Fruit fly (Drosophila melanogaster) whole organism, embryonic: ENCODE measurements around the gene Lcch3.

ENCODE experiments used
- Atf-2 ChIP-seq: fragments of 200-800 bp; sonication (Bioruptor generic); optimal IDR thresholded peaks from 2 replicates; lab custom pipeline; 2016; ENCODE audit warnings: missing biosample characterization, missing genetic modification characterization
- Bteb2 ChIP-seq: fragments of 200-800 bp; sonication (Bioruptor generic); optimal IDR thresholded peaks from 2 replicates; lab custom pipeline; 2016; ENCODE audit warnings: missing biosample characterization, missing genetic modification characterization
- CG10543 ChIP-seq: fragments of 200-800 bp; sonication (Bioruptor generic); optimal IDR thresholded peaks from 3 replicates; lab custom pipeline; 2017; ENCODE audit warnings: missing biosample characterization, mild to moderate bottlenecking, missing genetic modification characterization, moderate library complexity
- CG11560 ChIP-seq: fragments of 200-800 bp; sonication (Bioruptor generic); IDR thresholded peaks from 3 replicates; pipeline ENCODE4 v1.3.6; 2022; ENCODE audit warnings: missing biosample characterization, missing genetic modification characterization
- CG12299 ChIP-seq: fragments of 200-800 bp; sonication (Bioruptor generic); optimal IDR thresholded peaks from 2 replicates; lab custom pipeline; 2018; ENCODE audit warnings: missing biosample characterization, mild to moderate bottlenecking, missing genetic modification characterization
- CG12744 ChIP-seq: fragments of 200-800 bp; sonication (Bioruptor generic); optimal IDR thresholded peaks from 2 replicates; lab custom pipeline; 2016; ENCODE audit warnings: missing biosample characterization, missing genetic modification characterization
- CG13894 ChIP-seq: fragments of 200-800 bp; sonication (Bioruptor generic); optimal IDR thresholded peaks from 3 replicates; lab custom pipeline; 2018; ENCODE audit warnings: missing biosample characterization, mild to moderate bottlenecking, missing genetic modification characterization, moderate library complexity
- CG15601 ChIP-seq: fragments of 200-800 bp; sonication (Bioruptor generic); optimal IDR thresholded peaks from 3 replicates; lab custom pipeline; 2019; ENCODE audit warnings: missing biosample characterization, mild to moderate bottlenecking, missing genetic modification characterization, moderate library complexity
- CG1603 ChIP-seq: fragments of 200-800 bp; sonication (Bioruptor generic); optimal IDR thresholded peaks from 2 replicates; lab custom pipeline; 2019; ENCODE audit warnings: missing biosample characterization, mild to moderate bottlenecking, missing genetic modification characterization, moderate library complexity
- CG17359 ChIP-seq: fragments of 200-800 bp; sonication (Bioruptor generic); optimal IDR thresholded peaks from 3 replicates; lab custom pipeline; 2018; ENCODE audit warnings: missing biosample characterization, mild to moderate bottlenecking, missing genetic modification characterization, moderate library complexity
- CG2202 ChIP-seq: fragments of 200-800 bp; sonication (Bioruptor generic); optimal IDR thresholded peaks from 2 replicates; lab custom pipeline; 2018; ENCODE audit warnings: missing biosample characterization, mild to moderate bottlenecking, missing genetic modification characterization
- CG2712 ChIP-seq: fragments of 200-800 bp; optimal IDR thresholded peaks from 3 replicates; lab custom pipeline; 2019; ENCODE audit warnings: missing biosample characterization, mild to moderate bottlenecking, missing genetic modification characterization, moderate library complexity
- CG30020 ChIP-seq: fragments of 200-800 bp; optimal IDR thresholded peaks from 2 replicates; lab custom pipeline; 2019; ENCODE audit warnings: missing biosample characterization, mild to moderate bottlenecking, missing genetic modification characterization, moderate library complexity
- CG31224 ChIP-seq: fragments of 200-800 bp; sonication (Bioruptor generic); IDR thresholded peaks from 2 replicates; pipeline ENCODE4 v1.3.6; 2022; ENCODE audit warnings: missing biosample characterization, missing genetic modification characterization
- CG32772 ChIP-seq: fragments of 200-800 bp; sonication (Bioruptor generic); IDR thresholded peaks from 2 replicates; pipeline ENCODE4 v1.3.6; 2022; ENCODE audit warnings: missing biosample characterization, missing genetic modification characterization
- CG3726 ChIP-seq: fragments of 200-800 bp; sonication (Bioruptor generic); IDR thresholded peaks from 3 replicates; pipeline ENCODE4, ENCODE4 v1.3.6; 2022; ENCODE audit warnings: missing biosample characterization, missing genetic modification characterization
- CG4404 ChIP-seq: fragments of 200-800 bp; sonication (Bioruptor generic); IDR thresholded peaks from 2 replicates; pipeline ENCODE4 v1.3.6; 2022; ENCODE audit warnings: missing biosample characterization, missing genetic modification characterization
- CG4820 ChIP-seq: fragments of 200-800 bp; sonication (Bioruptor generic); optimal IDR thresholded peaks from 3 replicates; lab custom pipeline; 2016; ENCODE audit warnings: missing biosample characterization, missing genetic modification characterization
- CG6689 ChIP-seq: fragments of 200-800 bp; sonication (Bioruptor generic); IDR thresholded peaks from 2 replicates; pipeline ENCODE4 v1.3.6; 2022; ENCODE audit warnings: missing biosample characterization, missing genetic modification characterization
- CG7357 ChIP-seq: fragments of 200-800 bp; sonication (Bioruptor generic); IDR thresholded peaks from 3 replicates; pipeline ENCODE4 v1.3.6; 2022; ENCODE audit warnings: missing biosample characterization, missing genetic modification characterization
- CG7372 ChIP-seq: fragments of 200-800 bp; sonication (Bioruptor generic); IDR thresholded peaks from 2 replicates; pipeline ENCODE4 v1.3.6; 2022; ENCODE audit warnings: missing biosample characterization, missing genetic modification characterization
- CG8290 ChIP-seq, 3 experiments: fragments of 200-800 bp; sonication (Bioruptor generic); optimal IDR thresholded peaks; 2 replicates each; lab custom pipeline; 2016 to 2019; ENCODE audit warnings: missing biosample characterization in 3 of 3, missing genetic modification characterization in 3 of 3, mild to moderate bottlenecking in 2 of 3, moderate library complexity in 1 of 3
- Dll ChIP-seq: fragments of 200-800 bp; sonication (Bioruptor generic); IDR thresholded peaks from 4 replicates; pipeline ENCODE4 v1.3.6; 2022; ENCODE audit warnings: missing biosample characterization, missing genetic modification characterization; ENCODE audit not compliant: partially characterized antibody
- Gsc ChIP-seq: fragments of 200-800 bp; sonication (Bioruptor generic); IDR thresholded peaks from 2 replicates; pipeline ENCODE4 v1.3.6; 2022; ENCODE audit warnings: missing biosample characterization, missing genetic modification characterization
- Gug ChIP-seq: fragments of 200-800 bp; sonication (Bioruptor generic); IDR thresholded peaks from 4 replicates; pipeline ENCODE4 v1.3.6; 2022; ENCODE audit warnings: missing biosample characterization, missing genetic modification characterization
- H15 ChIP-seq: fragments of 200-800 bp; sonication (Bioruptor generic); IDR thresholded peaks from 3 replicates; pipeline ENCODE4 v1.3.6; 2022; ENCODE audit warnings: missing biosample characterization, missing genetic modification characterization
- HHEX ChIP-seq: fragments of 200-800 bp; sonication (Bioruptor generic); optimal IDR thresholded peaks from 3 replicates; lab custom pipeline; 2017; ENCODE audit warnings: missing biosample characterization, mild to moderate bottlenecking, missing genetic modification characterization, missing genetic modification reagents
- Hey ChIP-seq: fragments of 200-800 bp; sonication (Bioruptor generic); optimal IDR thresholded peaks from 3 replicates; lab custom pipeline; 2018; ENCODE audit warnings: missing biosample characterization, mild to moderate bottlenecking, missing genetic modification characterization
- Hr3 ChIP-seq: fragments of 200-800 bp; sonication (Bioruptor generic); optimal IDR thresholded peaks from 3 replicates; lab custom pipeline; 2016; ENCODE audit warnings: missing biosample characterization, missing genetic modification characterization
- MBD-R2 ChIP-seq: fragments of 200-800 bp; sonication (Bioruptor generic); IDR thresholded peaks from 2 replicates; pipeline ENCODE4 v1.3.6; 2022; ENCODE audit warnings: missing biosample characterization, missing genetic modification characterization
- Sox102F ChIP-seq: fragments of 200-800 bp; sonication (Bioruptor generic); optimal IDR thresholded peaks from 2 replicates; lab custom pipeline; 2018; ENCODE audit warnings: missing biosample characterization, mild to moderate bottlenecking, missing genetic modification characterization, moderate library complexity
- Ssrp ChIP-seq: fragments of 200-800 bp; sonication (Bioruptor generic); optimal IDR thresholded peaks from 2 replicates; lab custom pipeline; 2018; ENCODE audit warnings: missing biosample characterization, mild to moderate bottlenecking, missing genetic modification characterization, moderate library complexity
- Trl ChIP-seq, 3 experiments: fragments of >200 bp in 2 of 3; fragments of 200-800 bp in 1 of 3; sonication (Bioruptor generic) in 1 of 3; optimal IDR thresholded peaks; 2 replicates in 1 of 3; 3 replicates in 2 of 3; lab custom pipeline; 2016 to 2017; ENCODE audit warnings: missing biosample characterization in 1 of 3, missing genetic modification characterization in 1 of 3
- YL-1 ChIP-seq: fragments of 200-800 bp; sonication (Bioruptor generic); optimal IDR thresholded peaks from 3 replicates; lab custom pipeline; 2017; ENCODE audit warnings: missing biosample characterization, mild to moderate bottlenecking, missing genetic modification characterization
- disco-r ChIP-seq: fragments of 200-800 bp; sonication (Bioruptor generic); optimal IDR thresholded peaks from 2 replicates; lab custom pipeline; 2016; ENCODE audit warnings: missing biosample characterization, missing genetic modification characterization
- eyg ChIP-seq: fragments of 200-800 bp; sonication (Bioruptor generic); optimal IDR thresholded peaks from 3 replicates; lab custom pipeline; 2016; ENCODE audit warnings: missing biosample characterization, missing genetic modification characterization
- gt ChIP-seq: fragments of 200-800 bp; sonication (Bioruptor generic); IDR thresholded peaks from 2 replicates; pipeline ENCODE4 v1.3.6; 2022; ENCODE audit warnings: missing biosample characterization, missing genetic modification characterization
- h ChIP-seq: fragments of >200 bp; optimal IDR thresholded peaks from 2 replicates; lab custom pipeline; 2017
- hbn ChIP-seq: fragments of 200-800 bp; sonication (Bioruptor generic); IDR thresholded peaks from 2 replicates; pipeline ENCODE4 v1.3.6; 2022; ENCODE audit warnings: missing biosample characterization, missing genetic modification characterization; ENCODE audit not compliant: partially characterized antibody
- nerfin-1 ChIP-seq: fragments of 200-800 bp; sonication (Bioruptor generic); optimal IDR thresholded peaks from 3 replicates; lab custom pipeline; 2019; ENCODE audit warnings: missing biosample characterization, mild to moderate bottlenecking, missing genetic modification characterization, moderate library complexity
- sd ChIP-seq: fragments of 200-800 bp; sonication (Bioruptor generic); optimal IDR thresholded peaks from 3 replicates; lab custom pipeline; 2018; ENCODE audit warnings: missing biosample characterization, mild to moderate bottlenecking, missing genetic modification characterization, moderate library complexity
- sens-2 ChIP-seq: fragments of 200-800 bp; sonication (Bioruptor generic); IDR thresholded peaks from 2 replicates; pipeline ENCODE4 v1.3.6; 2022; ENCODE audit warnings: missing biosample characterization, missing genetic modification characterization
- seq ChIP-seq: fragments of 200-800 bp; sonication (Bioruptor generic); IDR thresholded peaks from 2 replicates; pipeline ENCODE4 v1.3.6; 2022; ENCODE audit warnings: missing biosample characterization, missing genetic modification characterization
- stwl ChIP-seq: fragments of 200-800 bp; sonication (Bioruptor generic); optimal IDR thresholded peaks from 3 replicates; lab custom pipeline; 2018; ENCODE audit warnings: missing biosample characterization, mild to moderate bottlenecking, missing genetic modification characterization, moderate library complexity
- sug ChIP-seq: fragments of 200-800 bp; optimal IDR thresholded peaks from 2 replicates; lab custom pipeline; 2019; ENCODE audit warnings: missing biosample characterization, mild to moderate bottlenecking, missing genetic modification characterization, moderate library complexity
- tin ChIP-seq: fragments of 200-800 bp; sonication (Bioruptor generic); optimal IDR thresholded peaks from 3 replicates; lab custom pipeline; 2016; ENCODE audit warnings: missing biosample characterization, missing genetic modification characterization
- trh ChIP-seq: fragments of 200-800 bp; sonication (Bioruptor generic); optimal IDR thresholded peaks from 2 replicates; lab custom pipeline; 2016; ENCODE audit warnings: missing biosample characterization, missing genetic modification characterization
- twi ChIP-seq: fragments of 200-800 bp; optimal IDR thresholded peaks from 2 replicates; lab custom pipeline; 2019; ENCODE audit warnings: missing biosample characterization, mild to moderate bottlenecking, missing genetic modification characterization, moderate library complexity
- unpg ChIP-seq: fragments of 200-800 bp; sonication (Bioruptor generic); optimal IDR thresholded peaks from 3 replicates; lab custom pipeline; 2018; ENCODE audit warnings: missing biosample characterization, mild to moderate bottlenecking, missing genetic modification characterization, moderate library complexity
- vfl ChIP-seq: fragments of 200-800 bp; sonication (Bioruptor generic); optimal IDR thresholded peaks from 2 replicates; lab custom pipeline; 2016; ENCODE audit warnings: missing biosample characterization, missing genetic modification characterization
- yki ChIP-seq: fragments of >200 bp; optimal IDR thresholded peaks from 3 replicates; lab custom pipeline; 2018

Lcch3 gene

DNA sequence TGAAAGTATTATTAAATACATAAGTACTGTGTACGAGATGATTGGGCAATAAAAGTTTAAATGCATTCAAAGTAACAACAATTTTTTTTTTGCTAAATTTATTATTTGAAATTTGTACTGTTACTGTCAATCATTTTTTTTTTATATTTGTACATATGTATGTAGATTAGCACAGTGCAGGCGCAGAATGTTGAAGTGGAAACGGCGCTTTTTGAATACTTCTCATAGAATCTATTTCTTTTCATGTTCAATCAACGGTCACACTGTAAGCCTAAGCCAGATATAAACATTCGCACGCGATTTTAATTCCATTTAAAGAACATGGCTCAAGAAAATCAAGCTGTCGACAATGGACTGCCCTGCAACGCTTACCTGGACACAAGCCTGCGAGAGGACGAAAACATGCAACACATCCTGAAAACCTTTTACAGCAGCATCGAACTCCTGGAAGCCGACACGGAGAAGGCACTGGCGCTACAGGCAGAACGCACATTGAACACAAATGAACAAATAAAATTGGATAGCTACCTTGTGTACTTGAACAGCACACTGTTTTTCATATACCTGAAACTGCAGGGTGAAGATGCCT, 19.9 kb downstream of the Lcch3 start, which contains the start of gene Rrp47 (continued):
- TF ChIP-seq CG2202 (tag; lab: Kevin White, UChicago) (no peak), CG2712 (tag; lab: Kevin White, UChicago) (peak; percentile 13), YL-1 (peak; percentile 20), Ssrp (tag; lab: Kevin White, UChicago) (no peak), CG12299 (no peak), CG7357 (GFP tag; lab: Robert Waterston, UW) (peak; percentile 93), Sox102F (no peak), Trl (optimal IDR thresholded peaks at IDR 0.05; lab: Kevin White, UChicago) (no peak), Trl (GFP tag; optimal IDR thresholded peaks at IDR 0.05; lab: Kevin White, UChicago) (no peak), disco-r (GFP tag; lab: Kevin White, UChicago) (no peak), eyg (GFP tag; lab: Kevin White, UChicago) (no peak), HHEX (GFP tag; lab: Kevin White, UChicago) (no peak), sens-2 (no peak), nerfin-1 (tag; lab: Kevin White, UChicago) (no peak), trh (GFP tag; lab: Kevin White, UChicago) (no peak), CG15601 (tag; lab: Kevin White, UChicago) (no peak), Gug (GFP tag; lab: Robert Waterston, UW) (no peak), sug (tag; lab: Kevin White, UChicago) (no peak), CG32772 (GFP tag; lab: Robert Waterston, UW) (no peak), CG7372 (GFP tag; lab: Robert Waterston, UW) (no peak), CG31224 (GFP tag; lab: Robert Waterston, UW) (no peak), tin (no peak), CG10543 (GFP tag; lab: Kevin White, UChicago) (no peak), H15 (GFP tag; lab: Robert Waterston, UW) (no peak), MBD-R2 (GFP tag; lab: Robert Waterston, UW) (peak; percentile 76), sd (tag; lab: Kevin White, UChicago) (no peak), h (no peak), Gsc (no peak), stwl (tag; lab: Kevin White, UChicago) (peak; percentile 78), CG12744 (GFP tag; lab: Kevin White, UChicago) (no peak), hbn (GFP tag; lab: Robert Waterston, UW) (no peak), unpg (GFP tag; lab: Kevin White, UChicago) (no peak), Hr3 (GFP tag; lab: Kevin White, UChicago) (no peak), CG30020 (tag; lab: Kevin White, UChicago) (peak; percentile 96), CG8290 (GFP tag; optimal IDR thresholded peaks at IDR 0.05; lab: Kevin White, UChicago) (peak; percentile 5), CG8290 (tag; optimal IDR thresholded peaks at IDR 0.05; lab: Kevin White, UChicago) (no peak), CG13894 (tag; lab: Kevin White, UChicago) (no peak), CG4820 (GFP tag; lab: Kevin White, UChicago) (no peak), CG3726 (GFP tag; lab: Robert Waterston, UW) (no peak), CG4404 (GFP tag; lab: Robert Waterston, UW) (no peak), seq (GFP tag; lab: Robert Waterston, UW) (no peak), CG1603 (tag; lab: Kevin White, UChicago) (peak; percentile 50), CG6689 (GFP tag; lab: Robert Waterston, UW) (no peak), twi (tag; lab: Kevin White, UChicago) (no peak), Hey (tag; lab: Kevin White, UChicago) (no peak), CG17359 (tag; lab: Kevin White, UChicago) (peak; percentile 62), Dll (GFP tag; lab: Robert Waterston, UW) (no peak), Atf-2 (GFP tag; lab: Kevin White, UChicago) (no peak), CG11560 (tag; lab: Robert Waterston, UW) (no peak), Bteb2 (GFP tag; lab: Kevin White, UChicago) (no peak), vfl (no peak), gt (no peak), yki (no peak)
